Worm (Caenorhabditis elegans) whole organism, L2 larva: ENCODE measurements around the gene D2062.13.
"Not testable (repeated sequence)": the region's sequence is repeated elsewhere in the genome, so short reads cannot be mapped to it uniquely, and the experiment has no call there.

ENCODE experiments used
- aly-2 ChIP-seq: fragments of 150-350 bp; optimal IDR thresholded peaks from 2 replicates; lab custom pipeline; 2014; ENCODE audit warnings: missing biosample characterization, missing genetic modification characterization
- ama-1 ChIP-seq: fragments of 150-350 bp; optimal IDR thresholded peaks from 2 replicates; lab custom pipeline; 2018; ENCODE audit warnings: inconsistent platforms
- ceh-82 ChIP-seq: fragments of 150-350 bp; optimal IDR thresholded peaks from 2 replicates; lab custom pipeline; 2014; ENCODE audit warnings: missing biosample characterization, missing genetic modification characterization
- elt-1 ChIP-seq: fragments of 150-350 bp; optimal IDR thresholded peaks from 2 replicates; lab custom pipeline; 2014; ENCODE audit warnings: missing biosample characterization, missing genetic modification characterization
- lin-13 ChIP-seq: fragments of 150-350 bp; optimal IDR thresholded peaks from 2 replicates; lab custom pipeline; 2014; ENCODE audit warnings: missing biosample characterization, missing genetic modification reagents, missing genetic modification characterization
- mab-5 ChIP-seq: fragments of 150-350 bp; optimal IDR thresholded peaks from 2 replicates; lab custom pipeline; 2014; ENCODE audit warnings: missing biosample characterization, missing genetic modification characterization
- nhr-10 ChIP-seq: sonication (generic microtip); optimal IDR thresholded peaks from 2 replicates; lab custom pipeline; 2017; ENCODE audit warnings: missing biosample characterization, missing genetic modification characterization
- nhr-11 ChIP-seq: fragments of 150-350 bp; optimal IDR thresholded peaks from 2 replicates; lab custom pipeline; 2014; ENCODE audit warnings: missing biosample characterization, missing genetic modification characterization
- skn-1 ChIP-seq: sonication (generic microtip); optimal IDR thresholded peaks from 2 replicates; lab custom pipeline; 2017; ENCODE audit warnings: missing biosample characterization, missing genetic modification characterization
- sma-9 ChIP-seq, 2 experiments: fragments of 150-350 bp in 1 of 2; sonication (generic microtip) in 1 of 2; optimal IDR thresholded peaks; 2 replicates each; lab custom pipeline; 2014 to 2016; ENCODE audit warnings: missing genetic modification characterization in 2 of 2, mild to moderate bottlenecking in 1 of 2, missing biosample characterization in 1 of 2, missing compliant biosample characterization in 1 of 2, missing genetic modification reagents in 1 of 2, moderate library complexity in 1 of 2
- snpc-4 ChIP-seq: fragments of 150-350 bp; optimal IDR thresholded peaks from 2 replicates; lab custom pipeline; 2014; ENCODE audit warnings: missing biosample characterization, missing genetic modification characterization
- unc-55 ChIP-seq: fragments of 150-350 bp; sonication (generic microtip); optimal IDR thresholded peaks from 3 replicates; lab custom pipeline; 2014; ENCODE audit warnings: missing biosample characterization, missing genetic modification reagents, missing genetic modification characterization
- ztf-4 ChIP-seq: fragments of 150-350 bp; optimal IDR thresholded peaks from 2 replicates; lab custom pipeline; 2014; ENCODE audit warnings: missing biosample characterization, missing genetic modification characterization

ce11 chrII:2570384-2570964 is 41.9 kb upstream of the D2062.13 start:
- not testable (repeated sequence) for TF ChIP-seq ceh-82; ztf-4 (tag; lab: Kevin White, UChicago); snpc-4 (tag; lab: Kevin White, UChicago); lin-13; aly-2 (tag; lab: Kevin White, UChicago); mab-5 (tag; lab: Kevin White, UChicago); ama-1 (lab: Kevin White, UChicago); nhr-11 (tag; lab: Kevin White, UChicago); nhr-10; elt-1; sma-9 (GFP tag; optimal IDR thresholded peaks at IDR 0.05; lab: Kevin White, UChicago); sma-9 (tag; optimal IDR thresholded peaks at IDR 0.05; lab: Kevin White, UChicago); skn-1; unc-55 (GFP tag; lab: Kevin White, UChicago)
